Worm (Caenorhabditis elegans): ENCODE results near the gene cutl-24.

DNA sequence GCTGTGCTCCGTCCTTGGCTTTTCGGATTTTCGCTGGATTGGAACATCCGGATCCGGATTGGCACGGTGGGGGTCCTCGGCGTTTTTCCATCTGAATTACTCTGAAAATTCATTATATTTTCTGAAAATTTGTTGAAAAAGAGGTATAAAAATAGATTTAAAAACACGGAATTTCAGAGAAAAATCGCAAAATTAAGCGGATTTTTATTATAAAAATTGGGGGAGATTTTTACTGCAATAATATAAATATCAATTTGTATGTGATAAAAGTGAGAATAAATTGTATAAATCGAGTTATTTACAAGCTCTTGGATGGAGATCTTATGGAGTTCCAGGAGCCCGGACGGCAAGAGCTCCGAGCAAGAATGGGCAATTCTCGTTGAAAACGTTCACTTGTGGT, 43.3 kb upstream of the cutl-24 start, which contains the start of gene tut-1:
- TF ChIP-seq ztf-29 (GFP tag; IDR thresholded peaks at IDR 0.05) (no peak), T22C8.4 (GFP tag; IDR thresholded peaks at IDR 0.05) (no peak), flt-1 (GFP tag; IDR thresholded peaks at IDR 0.05) (no peak), cog-1 (tag; optimal IDR thresholded peaks at IDR 0.05) (no peak), med-1 (GFP tag; optimal IDR thresholded peaks at IDR 0.05; ENCODE audit: insufficient read depth) (no peak)

Data from whole organism, midembryonic.